Fruit fly (Drosophila melanogaster): Measurements from ENCODE around the gene Sh.

Gene Sh

DNA sequence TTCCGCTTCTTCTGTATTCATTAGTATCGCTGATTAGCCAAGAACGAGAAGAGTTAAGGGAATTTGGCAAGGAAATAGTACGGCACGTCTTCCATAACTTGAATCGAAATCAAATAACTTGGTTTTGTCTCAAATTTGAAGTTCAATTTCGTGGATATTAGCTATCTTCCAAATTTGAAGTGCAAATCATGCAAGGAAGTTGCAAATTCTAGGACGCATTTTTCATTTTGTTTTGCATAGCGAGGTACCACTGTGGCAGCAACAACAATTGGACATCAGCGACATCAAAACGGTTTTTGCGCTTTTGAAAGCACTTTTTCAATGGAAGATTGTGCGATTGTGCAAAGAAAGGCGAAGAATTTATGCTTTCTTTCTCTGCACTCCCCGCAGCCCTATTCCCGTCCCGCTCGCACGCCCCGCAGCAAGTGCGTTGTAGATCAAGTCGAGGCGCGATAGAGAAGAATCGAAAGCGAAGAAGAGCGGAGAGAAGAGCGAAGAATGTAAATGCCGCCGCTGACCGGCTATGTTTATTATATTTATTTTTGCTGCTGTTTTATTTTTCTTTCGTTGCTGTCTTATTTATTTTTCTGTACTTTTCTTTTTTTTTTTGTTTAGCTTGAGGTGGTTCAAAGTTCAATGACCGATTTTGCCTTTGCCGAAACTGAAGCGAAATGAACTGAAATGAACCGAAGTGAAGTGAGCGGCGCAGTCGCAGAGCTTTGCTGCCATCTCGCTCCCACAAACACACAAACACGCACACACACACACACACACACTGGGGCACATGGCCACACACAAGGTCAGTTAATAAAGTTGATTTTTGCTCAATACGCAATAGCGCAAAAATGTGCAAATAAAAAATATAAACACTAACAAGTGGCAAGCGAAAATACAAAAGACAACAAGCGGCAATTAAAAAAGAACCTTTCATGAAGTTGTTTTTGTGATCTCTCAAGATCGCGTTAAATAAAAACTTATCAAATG lies 181.6 kb downstream of the Sh start (continued):
- no peak for TF ChIP-seq sna (GFP tag; IDR thresholded peaks at IDR 0.05; ENCODE audit: partially characterized antibody)
- no peak for TF ChIP-seq Dfd (GFP tag; optimal IDR thresholded peaks at IDR 0.05)
- peak; percentile 48 for TF ChIP-seq HLH54F (GFP tag; optimal IDR thresholded peaks at IDR 0.05)
- peak; percentile 68 for TF ChIP-seq CG11504 (tag; optimal IDR thresholded peaks at IDR 0.05)
- peak; percentile 76 for TF ChIP-seq CG2120 (GFP tag; optimal IDR thresholded peaks at IDR 0.05)
- TF ChIP-seq CG10209 (GFP tag; optimal IDR thresholded peaks at IDR 0.05) = peak; percentile 49
- TF ChIP-seq tap (tag; optimal IDR thresholded peaks at IDR 0.05) = peak; percentile 31
- TF ChIP-seq Aef1 (GFP tag; IDR thresholded peaks at IDR 0.05) = peak; percentile 63
- TF ChIP-seq chm (GFP tag; IDR thresholded peaks at IDR 0.05) = 0 out of 2 replicates have a peak, but pooled peaks have one; percentile 13
- TF ChIP-seq CG17361 (GFP tag; IDR thresholded peaks at IDR 0.05) = peak; percentile 44; the same call in 2 of the 3 replicates
- no peak for TF ChIP-seq exex (tag; optimal IDR thresholded peaks at IDR 0.05)
- peak; percentile 54 for TF ChIP-seq unpg (GFP tag; optimal IDR thresholded peaks at IDR 0.05)
- peak; percentile 44 for TF ChIP-seq tio (GFP tag; optimal IDR thresholded peaks at IDR 0.05)
- TF ChIP-seq Gug (GFP tag; IDR thresholded peaks at IDR 0.05) = peak; percentile 66; the same call in 3 of the 4 replicates
- TF ChIP-seq H2.0 (GFP tag; IDR thresholded peaks at IDR 0.05) = 0 out of 2 replicates have a peak, but pooled peaks have one; percentile 34
- peak; percentile 29 for TF ChIP-seq CG12391 (tag; optimal IDR thresholded peaks at IDR 0.05)
- TF ChIP-seq CG15479 (GFP tag; optimal IDR thresholded peaks at IDR 0.05) = no peak
- TF ChIP-seq CG5180 (GFP tag; optimal IDR thresholded peaks at IDR 0.05) = peak; percentile 15
- TF ChIP-seq gro (GFP tag; optimal IDR thresholded peaks at IDR 0.05) = peak; percentile 64
- no peak for TF ChIP-seq CG43689 (GFP tag; IDR thresholded peaks at IDR 0.05)
- peak; percentile 48 for TF ChIP-seq CoRest (tag; optimal IDR thresholded peaks at IDR 0.05)
- TF ChIP-seq Hr3 (GFP tag; optimal IDR thresholded peaks at IDR 0.05) = no peak
- TF ChIP-seq E2f1 (GFP tag; IDR thresholded peaks at IDR 0.05) = 0 out of 2 replicates have a peak, but pooled peaks have one; percentile 8
- 0 out of 3 replicates have a peak, but pooled peaks have one; percentile 44 for TF ChIP-seq CG6175 (GFP tag; IDR thresholded peaks at IDR 0.05)
- no peak for TF ChIP-seq salm (tag; optimal IDR thresholded peaks at IDR 0.05)
- peak; percentile 62 for TF ChIP-seq CG16815 (GFP tag; optimal IDR thresholded peaks at IDR 0.05)
- peak; percentile 37; the same call in 1 of the 2 replicates for TF ChIP-seq MBD-R2 (GFP tag; IDR thresholded peaks at IDR 0.05)
- no peak for TF ChIP-seq zen2 (GFP tag; IDR thresholded peaks at IDR 0.05; ENCODE audit: partially characterized antibody)
- peak; percentile 35 for TF ChIP-seq CG2712 (tag; optimal IDR thresholded peaks at IDR 0.05)
- TF ChIP-seq h (optimal IDR thresholded peaks at IDR 0.05) = no peak
- TF ChIP-seq CG14965 (GFP tag; optimal IDR thresholded peaks at IDR 0.05; ENCODE audit: borderline replicate concordance) = no peak
- TF ChIP-seq Myb (GFP tag; optimal IDR thresholded peaks at IDR 0.05) = peak; percentile 44
- peak; percentile 69 for TF ChIP-seq CG7839 (tag; optimal IDR thresholded peaks at IDR 0.05)
- peak; percentile 78 for TF ChIP-seq mam (GFP tag; optimal IDR thresholded peaks at IDR 0.05)
- TF ChIP-seq Fer1 (GFP tag; optimal IDR thresholded peaks at IDR 0.05) = peak; percentile 33
- TF ChIP-seq CG34376 (GFP tag; optimal IDR thresholded peaks at IDR 0.05) = no peak
- TF ChIP-seq CG30403 (GFP tag; optimal IDR thresholded peaks at IDR 0.05) = peak; percentile 69
- peak; percentile 25; the same call in 1 of the 2 replicates for TF ChIP-seq CG8765 (GFP tag; IDR thresholded peaks at IDR 0.05)
- TF ChIP-seq rib (GFP tag; IDR thresholded peaks at IDR 0.05) = 0 out of 2 replicates have a peak, but pooled peaks have one; percentile 43
- peak; percentile 8 for TF ChIP-seq ewg (GFP tag; optimal IDR thresholded peaks at IDR 0.05)
- peak; percentile 48; the same call in 2 of the 3 replicates for TF ChIP-seq CG14050 (GFP tag; IDR thresholded peaks at IDR 0.05)
- peak; percentile 36; the same call in 1 of the 2 replicates for TF ChIP-seq danr (GFP tag; IDR thresholded peaks at IDR 0.05)
- TF ChIP-seq CG9932 (GFP tag; IDR thresholded peaks at IDR 0.05) = peak; percentile 82
- no peak for TF ChIP-seq wdn (GFP tag; IDR thresholded peaks at IDR 0.05)
- TF ChIP-seq fd96Cb (tag; optimal IDR thresholded peaks at IDR 0.05) = peak; percentile 37
- TF ChIP-seq CG3281 (GFP tag; optimal IDR thresholded peaks at IDR 0.05) = peak; percentile 71
- peak; percentile 44 for TF ChIP-seq cg (GFP tag; optimal IDR thresholded peaks at IDR 0.05)
- peak; percentile 92 for TF ChIP-seq Ets65A (GFP tag)

Measured in whole organism, embryonic.